Worm (Caenorhabditis elegans) whole organism, early embryonic: ENCODE results near the gene Y50E8A.11.
"Not testable (repeated sequence)": the region's sequence is repeated elsewhere in the genome, so short reads cannot be mapped to it uniquely, and the experiment has no call there.

Experiments used
- B0310.2 ChIP-seq: sonication (generic microtip); optimal IDR thresholded peaks from 2 replicates; lab custom pipeline; 2016; ENCODE audit warnings: mild to moderate bottlenecking, missing genetic modification characterization, missing compliant biosample characterization
- F13C5.2 ChIP-seq: sonication (generic microtip); optimal IDR thresholded peaks from 2 replicates; lab custom pipeline; 2017; ENCODE audit warnings: mild to moderate bottlenecking, missing genetic modification characterization, inconsistent platforms, missing compliant biosample characterization
- aly-1 ChIP-seq: sonication (generic microtip); optimal IDR thresholded peaks from 2 replicates; lab custom pipeline; 2016; ENCODE audit warnings: missing genetic modification characterization, missing compliant biosample characterization
- ama-1 ChIP-seq: fragments of 150-350 bp; optimal IDR thresholded peaks from 2 replicates; lab custom pipeline; 2014
- ceh-13 ChIP-seq: fragments of 200-800 bp; sonication (Bioruptor generic); optimal IDR thresholded peaks from 2 replicates; lab custom pipeline; 2018; ENCODE audit warnings: mild to moderate bottlenecking, missing genetic modification characterization, missing compliant biosample characterization
- ceh-36 ChIP-seq: sonication (generic microtip); optimal IDR thresholded peaks from 2 replicates; lab custom pipeline; 2016; ENCODE audit warnings: missing genetic modification characterization, inconsistent platforms, missing compliant biosample characterization
- ets-7 ChIP-seq: sonication (generic microtip); optimal IDR thresholded peaks from 2 replicates; lab custom pipeline; 2016; ENCODE audit warnings: missing genotype, missing genetic modification characterization, missing compliant biosample characterization
- flt-1 ChIP-seq: fragments of 200-800 bp; sonication (Bioruptor generic); IDR thresholded peaks from 2 replicates; pipeline ENCODE4 v1.3.6; 2022; ENCODE audit warnings: missing genetic modification characterization, missing compliant biosample characterization
- hmbx-1 ChIP-seq: sonication (generic microtip); optimal IDR thresholded peaks from 2 replicates; lab custom pipeline; 2016; ENCODE audit warnings: mild to moderate bottlenecking, missing genetic modification characterization, missing compliant biosample characterization
- hmg-4 ChIP-seq: fragments of 200-800 bp; sonication (Bioruptor generic); optimal IDR thresholded peaks from 2 replicates; lab custom pipeline; 2018; ENCODE audit warnings: mild to moderate bottlenecking, missing genetic modification characterization, missing compliant biosample characterization
- hnd-1 ChIP-seq: sonication (generic microtip); optimal IDR thresholded peaks from 2 replicates; lab custom pipeline; 2016; ENCODE audit warnings: missing genetic modification characterization, missing compliant biosample characterization
- pes-1 ChIP-seq: fragments of 200-800 bp; sonication (Bioruptor generic); IDR thresholded peaks from 2 replicates; pipeline ENCODE4 v1.3.6; 2022; ENCODE audit warnings: missing genetic modification reagents, missing genetic modification characterization, missing compliant biosample characterization
- scrt-1 ChIP-seq: fragments of 200-800 bp; sonication (Bioruptor generic); IDR thresholded peaks from 2 replicates; pipeline ENCODE4 v1.3.6; 2022; ENCODE audit warnings: missing genetic modification characterization, missing compliant biosample characterization
- sea-1 ChIP-seq: fragments of 200-800 bp; sonication (Bioruptor generic); conservative IDR thresholded peaks from 2 replicates; pipeline ENCODE4 v1.3.6; 2022; ENCODE audit warnings: missing genetic modification characterization, missing compliant biosample characterization
- tbx-11 ChIP-seq: fragments of 200-800 bp; sonication (Bioruptor generic); IDR thresholded peaks from 2 replicates; pipeline ENCODE4 v1.3.6; 2022; ENCODE audit warnings: missing genetic modification characterization, missing compliant biosample characterization
- tbx-37 ChIP-seq: fragments of 200-800 bp; sonication (Bioruptor generic); conservative IDR thresholded peaks from 2 replicates; pipeline ENCODE4 v1.3.6; 2022; ENCODE audit warnings: missing genetic modification reagents, missing genetic modification characterization, missing compliant biosample characterization
- tra-4 ChIP-seq: sonication (generic microtip); optimal IDR thresholded peaks from 2 replicates; lab custom pipeline; 2017; ENCODE audit warnings: missing genetic modification characterization, missing compliant biosample characterization

The Y50E8A.11 gene

ce11 chrV:14781130-14781529 is at the start of gene Y50E8A.11:
TSS of gene Y50E8A.11 (plus strand) at chrV:14781430.
- no peak for TF ChIP-seq tbx-11
- no peak for TF ChIP-seq F13C5.2
- TF ChIP-seq ceh-13 (GFP tag; lab: Kevin White, UChicago), result no peak
- no peak for TF ChIP-seq ets-7 (tag; lab: Kevin White, UChicago)
- TF ChIP-seq flt-1 (GFP tag; lab: Robert Waterston, UW), result no peak
- TF ChIP-seq scrt-1 (GFP tag; lab: Robert Waterston, UW), result no peak
- TF ChIP-seq ceh-36 (tag; lab: Kevin White, UChicago), result no peak
- TF ChIP-seq aly-1, result no peak
- no peak for TF ChIP-seq sea-1 (GFP tag; lab: Robert Waterston, UW)
- no peak for TF ChIP-seq tra-4
- no peak for TF ChIP-seq B0310.2 (tag; lab: Kevin White, UChicago)
- no peak for TF ChIP-seq pes-1 (GFP tag; lab: Robert Waterston, UW)
- no peak for TF ChIP-seq hnd-1 (tag; lab: Kevin White, UChicago)

- TF ChIP-seq hmg-4, result no peak
- TF ChIP-seq tra-4, result no peak
These were observed 47.0 kb upstream of the Y50E8A.11 start, which contains the start of gene unc-61 for ce11 chrV:14734187-14734765. TSS of gene unc-61 (minus strand) at chrV:14734237.

DNA sequence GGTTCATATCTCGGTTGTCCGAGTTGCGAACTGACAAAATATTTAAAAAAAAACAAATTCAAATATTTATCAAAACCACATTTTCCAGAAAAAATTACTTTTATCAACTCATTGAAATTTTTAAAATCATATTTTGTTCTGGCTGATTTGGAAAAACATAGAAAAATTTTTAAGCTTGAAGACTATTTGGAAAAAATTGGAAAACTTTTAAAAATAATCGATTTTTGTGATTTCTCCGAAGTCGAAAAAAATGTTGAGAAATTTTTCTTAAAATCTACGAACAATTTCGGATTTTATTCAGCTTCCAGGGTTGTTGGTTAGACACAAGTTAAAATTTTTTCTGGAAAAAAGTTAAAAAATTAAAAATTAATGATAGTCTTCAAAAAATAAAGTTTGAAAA is 44.4 kb upstream of the Y50E8A.11 start, which contains the start of gene Y50E8A.5:
Gene Y50E8A.5, minus strand, starts transcription at position 101 of the 400 bp plus-strand sequence.
- TF ChIP-seq tbx-37 (no peak), aly-1 (no peak), pes-1 (GFP tag; lab: Robert Waterston, UW) (no peak), hmbx-1 (tag; lab: Kevin White, UChicago) (no peak), ets-7 (tag; lab: Kevin White, UChicago) (no peak), hmg-4 (no peak), ama-1 (lab: Kevin White, UChicago) (no peak), tra-4 (no peak), flt-1 (GFP tag; lab: Robert Waterston, UW) (no peak), F13C5.2 (no peak), tbx-11 (no peak), ceh-13 (GFP tag; lab: Kevin White, UChicago) (no peak), scrt-1 (GFP tag; lab: Robert Waterston, UW) (no peak), hnd-1 (tag; lab: Kevin White, UChicago) (no peak), sea-1 (GFP tag; lab: Robert Waterston, UW) (no peak), B0310.2 (tag; lab: Kevin White, UChicago) (no peak), ceh-36 (tag; lab: Kevin White, UChicago) (no peak)

- no peak for TF ChIP-seq scrt-1 (GFP tag; lab: Robert Waterston, UW)
- no peak for TF ChIP-seq ceh-13 (GFP tag; lab: Kevin White, UChicago)
- no peak for TF ChIP-seq F13C5.2
These were observed 40.0 kb upstream of the Y50E8A.11 start, which contains the start of gene Y50E8A.6 for ce11 chrV:14741233-14741632. TSS of gene Y50E8A.6 (minus strand) at chrV:14741333.

DNA sequence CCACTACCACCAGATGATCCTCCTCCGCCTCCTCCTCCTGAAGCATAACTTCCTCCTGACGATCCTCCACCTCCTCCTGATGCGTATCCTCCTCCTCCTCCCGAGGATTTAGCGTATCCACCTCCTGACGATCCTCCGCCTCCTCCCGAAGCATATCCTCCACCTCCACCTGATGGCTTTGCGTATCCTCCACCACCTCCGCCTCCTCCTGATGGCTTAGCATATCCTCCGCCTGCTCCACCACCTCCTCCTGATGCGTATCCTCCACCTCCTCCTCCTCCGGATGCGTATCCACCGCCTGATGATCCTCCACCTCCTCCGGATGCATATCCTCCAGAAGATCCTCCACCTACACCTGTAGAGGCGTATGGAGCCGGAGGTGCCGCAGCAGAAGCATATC is 36.4 kb upstream of the Y50E8A.11 start:
- no peak for TF ChIP-seq B0310.2 (tag; lab: Kevin White, UChicago)
- no peak for TF ChIP-seq aly-1
- no peak for TF ChIP-seq scrt-1 (GFP tag; lab: Robert Waterston, UW)

ce11 chrV:14746975-14747374 is 34.3 kb upstream of the Y50E8A.11 start:
- TF ChIP-seq scrt-1 (GFP tag; lab: Robert Waterston, UW) (no peak), tbx-11 (no peak), hnd-1 (tag; lab: Kevin White, UChicago) (no peak), ceh-36 (tag; lab: Kevin White, UChicago) (no peak), tbx-37 (no peak)

ce11 chrV:14748608-14749137 is 32.6 kb upstream of the Y50E8A.11 start, which contains the start of the genes lipl-8 and Y50E8A.22:
TSS of gene lipl-8 (minus strand) at chrV:14748708.
TSS of gene Y50E8A.22 (minus strand) at chrV:14749087.
- no peak for TF ChIP-seq hnd-1 (tag; lab: Kevin White, UChicago)
- TF ChIP-seq hmg-4, result no peak

DNA sequence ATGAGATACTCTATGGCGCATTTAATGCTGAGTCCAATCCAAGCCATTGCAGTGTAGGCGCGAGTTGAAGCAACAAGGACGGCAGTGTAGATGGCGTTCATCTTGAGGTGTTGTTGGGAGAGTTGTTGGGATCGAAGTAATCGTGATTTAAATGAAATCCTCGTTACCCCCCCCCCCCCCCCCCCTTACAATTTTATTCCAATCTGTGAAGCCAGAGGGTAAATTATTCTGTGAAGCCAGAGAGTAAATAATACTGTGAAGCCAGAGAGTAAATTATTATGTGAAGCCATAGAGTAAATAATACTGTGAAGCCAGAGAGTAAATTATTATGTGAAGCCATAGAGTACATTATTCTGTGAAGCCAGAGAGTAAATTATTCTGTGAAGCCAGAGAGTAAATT is 30.9 kb upstream of the Y50E8A.11 start, which contains the start of gene nspa-10:
Gene nspa-10, minus strand, starts transcription at position 101 of the 400 bp plus-strand sequence.
- TF ChIP-seq ceh-36 (tag; lab: Kevin White, UChicago); hmg-4; F13C5.2: not testable (repeated sequence)

- TF ChIP-seq ceh-36 (tag; lab: Kevin White, UChicago) (no peak), ama-1 (lab: Kevin White, UChicago) (no peak), hmg-4 (no peak)
These were observed 18.7 kb upstream of the Y50E8A.11 start for ce11 chrV:14762563-14762962.
